Worm (Caenorhabditis elegans) whole organism, L4 larva: ENCODE data around the gene Y57A10B.7.
A peak's percentile ranks its signal among the peaks of the same experiment; 100 is the strongest.

Experiments
- D1046.2 ChIP-seq: fragments of 200-800 bp; sonication (Bioruptor generic); IDR thresholded peaks from 2 replicates; pipeline ENCODE4 v1.3.6; 2022; ENCODE audit warnings: missing genetic modification characterization, missing compliant biosample characterization
- F10B5.3 ChIP-seq: sonication (generic microtip); optimal IDR thresholded peaks from 2 replicates; lab custom pipeline; 2016; ENCODE audit warnings: mild to moderate bottlenecking, missing genetic modification characterization, missing compliant biosample characterization
- F37D6.2 ChIP-seq: sonication (generic microtip); optimal IDR thresholded peaks from 2 replicates; lab custom pipeline; 2016; ENCODE audit warnings: mild to moderate bottlenecking, missing genetic modification characterization, missing compliant biosample characterization
- ZK546.5 ChIP-seq, 2 experiments: sonication (generic microtip); optimal IDR thresholded peaks; 2 replicates each; lab custom pipeline; 2017; ENCODE audit warnings: missing biosample characterization in 2 of 2, missing genetic modification characterization in 2 of 2
- attf-4 ChIP-seq: sonication (generic microtip); optimal IDR thresholded peaks from 3 replicates; lab custom pipeline; 2017; ENCODE audit warnings: missing biosample characterization, missing genetic modification characterization
- ctbp-1 ChIP-seq: fragments of 200-800 bp; sonication (Bioruptor generic); IDR thresholded peaks from 2 replicates; pipeline ENCODE4 v1.3.6; 2022; ENCODE audit warnings: missing genetic modification reagents, missing genetic modification characterization, missing compliant biosample characterization
- daf-16 ChIP-seq, 3 experiments: sonication (generic microtip); optimal IDR thresholded peaks; 2 replicates each; lab custom pipeline; 2016 to 2017; ENCODE audit warnings: missing genetic modification characterization in 3 of 3, missing genetic modification reagents in 3 of 3, mild to moderate bottlenecking in 2 of 3, missing compliant biosample characterization in 2 of 3, missing biosample characterization in 1 of 3, moderate library complexity in 1 of 3
- daf-19 ChIP-seq: fragments of 200-800 bp; sonication (Bioruptor generic); conservative IDR thresholded peaks from 2 replicates; pipeline ENCODE4 v1.3.6; 2022; ENCODE audit warnings: missing genetic modification characterization, missing compliant biosample characterization
- dmd-6 ChIP-seq: fragments of 200-800 bp; sonication (Bioruptor generic); IDR thresholded peaks from 2 replicates; pipeline ENCODE4 v1.3.6; 2022; ENCODE audit warnings: missing genetic modification reagents, missing genetic modification characterization, missing compliant biosample characterization
- dve-1 ChIP-seq: sonication (generic microtip); optimal IDR thresholded peaks from 2 replicates; lab custom pipeline; 2017; ENCODE audit warnings: antibody characterized with exemption, mild to moderate bottlenecking, missing genetic modification characterization, missing compliant biosample characterization; ENCODE audit not compliant: insufficient read depth
- egl-27 ChIP-seq: sonication (generic microtip); optimal IDR thresholded peaks from 3 replicates; lab custom pipeline; 2017; ENCODE audit warnings: missing biosample characterization, missing genetic modification reagents, missing genetic modification characterization
- fkh-10 ChIP-seq: fragments of 150-350 bp; optimal IDR thresholded peaks from 2 replicates; lab custom pipeline; 2014; ENCODE audit warnings: missing biosample characterization, missing genetic modification reagents, missing genetic modification characterization
- fos-1 ChIP-seq: fragments of 150-350 bp; optimal IDR thresholded peaks from 2 replicates; lab custom pipeline; 2014; ENCODE audit warnings: missing biosample characterization, missing genetic modification characterization
- gei-8 ChIP-seq: fragments of 200-800 bp; sonication (Bioruptor generic); optimal IDR thresholded peaks from 2 replicates; lab custom pipeline; 2018; ENCODE audit warnings: mild to moderate bottlenecking, missing genetic modification characterization, missing compliant biosample characterization
- hif-1 ChIP-seq, 2 experiments: sonication (generic microtip); optimal IDR thresholded peaks; 2 replicates each; lab custom pipeline; 2016 to 2017; ENCODE audit warnings: missing compliant biosample characterization in 2 of 2, missing genetic modification characterization in 2 of 2, missing genetic modification reagents in 2 of 2, missing genotype in 2 of 2, mild to moderate bottlenecking in 1 of 2
- hlh-30 ChIP-seq: sonication (generic microtip); optimal IDR thresholded peaks from 2 replicates; lab custom pipeline; 2017; ENCODE audit warnings: antibody characterized with exemption, mild to moderate bottlenecking, missing genetic modification characterization, missing compliant biosample characterization; ENCODE audit not compliant: insufficient read depth
- hmg-1.1 ChIP-seq: fragments of 200-800 bp; sonication (Bioruptor generic); IDR thresholded peaks from 2 replicates; pipeline ENCODE4 v1.3.6; 2022; ENCODE audit warnings: missing genetic modification reagents, missing genetic modification characterization, missing compliant biosample characterization
- lin-13 ChIP-seq: fragments of 150-350 bp; optimal IDR thresholded peaks from 2 replicates; lab custom pipeline; 2014; ENCODE audit warnings: missing biosample characterization, missing genetic modification reagents, missing genetic modification characterization
- lin-29 ChIP-seq: fragments of 200-800 bp; sonication (Bioruptor generic); IDR thresholded peaks from 2 replicates; pipeline ENCODE4 v1.3.6; 2022; ENCODE audit warnings: missing genetic modification reagents, missing genetic modification characterization, missing compliant biosample characterization
- lin-39 ChIP-seq: fragments of 150-350 bp; optimal IDR thresholded peaks from 2 replicates; lab custom pipeline; 2014; ENCODE audit warnings: missing biosample characterization, missing genetic modification reagents, missing genetic modification characterization
- lsy-2 ChIP-seq, 2 experiments: fragments of 150-350 bp in 1 of 2; sonication (generic microtip) in 1 of 2; optimal IDR thresholded peaks; 2 replicates each; lab custom pipeline; 2014 to 2017; ENCODE audit warnings: missing biosample characterization in 2 of 2, missing genetic modification characterization in 2 of 2
- madf-9 ChIP-seq: fragments of 200-800 bp; sonication (Bioruptor generic); conservative IDR thresholded peaks from 2 replicates; pipeline ENCODE4 v1.3.6; 2022; ENCODE audit warnings: missing genetic modification reagents, missing genetic modification characterization, missing compliant biosample characterization
- mdl-1 ChIP-seq, 2 experiments: fragments of 150-350 bp in 1 of 2; sonication (generic microtip) in 1 of 2; optimal IDR thresholded peaks; 2 replicates each; lab custom pipeline; 2014 to 2017; ENCODE audit warnings: missing biosample characterization in 2 of 2, missing genetic modification characterization in 2 of 2
- mep-1 ChIP-seq: fragments of 150-350 bp; sonication (generic microtip); optimal IDR thresholded peaks from 3 replicates; lab custom pipeline; 2014; ENCODE audit warnings: missing biosample characterization, missing genetic modification characterization
- mes-2 ChIP-seq: sonication (generic microtip); optimal IDR thresholded peaks from 2 replicates; lab custom pipeline; 2016; ENCODE audit warnings: missing genotype, mild to moderate bottlenecking, missing genetic modification characterization, missing compliant biosample characterization; ENCODE audit not compliant: poor library complexity, severe bottlenecking
- mxl-2 ChIP-seq: fragments of 200-800 bp; sonication (Bioruptor generic); conservative IDR thresholded peaks from 2 replicates; pipeline ENCODE4 v1.3.6; 2022; ENCODE audit warnings: missing genetic modification reagents, missing genetic modification characterization, missing compliant biosample characterization
- nhr-11 ChIP-seq: fragments of 150-350 bp; optimal IDR thresholded peaks from 2 replicates; lab custom pipeline; 2014; ENCODE audit warnings: missing biosample characterization, missing genetic modification characterization
- nhr-237 ChIP-seq: sonication (generic microtip); optimal IDR thresholded peaks from 2 replicates; lab custom pipeline; 2017; ENCODE audit warnings: missing biosample characterization, missing genetic modification characterization
- nhr-41 ChIP-seq: fragments of 200-800 bp; sonication (Bioruptor generic); IDR thresholded peaks from 2 replicates; pipeline ENCODE4 v1.3.6; 2022; ENCODE audit warnings: missing genetic modification reagents, missing genetic modification characterization, missing compliant biosample characterization
- nhr-42 ChIP-seq: fragments of 200-800 bp; sonication (Bioruptor generic); IDR thresholded peaks from 2 replicates; pipeline ENCODE4 v1.3.6; 2022; ENCODE audit warnings: missing genetic modification characterization, missing compliant biosample characterization
- nhr-48 ChIP-seq: sonication (generic microtip); optimal IDR thresholded peaks from 2 replicates; lab custom pipeline; 2016; ENCODE audit warnings: mild to moderate bottlenecking, missing genetic modification characterization, missing compliant biosample characterization
- nhr-6 ChIP-seq: fragments of 150-350 bp; optimal IDR thresholded peaks from 2 replicates; lab custom pipeline; 2014; ENCODE audit warnings: missing biosample characterization, missing genetic modification characterization
- nhr-77 ChIP-seq: fragments of 150-350 bp; optimal IDR thresholded peaks from 2 replicates; lab custom pipeline; 2014; ENCODE audit warnings: missing biosample characterization, missing genetic modification characterization
- rbr-2 ChIP-seq: sonication (generic microtip); optimal IDR thresholded peaks from 2 replicates; lab custom pipeline; 2016; ENCODE audit warnings: missing genotype, missing genetic modification characterization, missing compliant biosample characterization
- skn-1 ChIP-seq: fragments of 150-350 bp; optimal IDR thresholded peaks from 2 replicates; lab custom pipeline; 2014; ENCODE audit warnings: missing biosample characterization, missing genetic modification characterization
- snpc-1.2 ChIP-seq: fragments of 200-800 bp; sonication (Bioruptor generic); IDR thresholded peaks from 2 replicates; pipeline ENCODE4 v1.3.6; 2022; ENCODE audit warnings: missing genetic modification reagents, missing genetic modification characterization, missing compliant biosample characterization
- snpc-4 ChIP-seq: fragments of 150-350 bp; optimal IDR thresholded peaks from 2 replicates; lab custom pipeline; 2014; ENCODE audit warnings: missing biosample characterization, missing genetic modification characterization
- spr-1 ChIP-seq: sonication (generic microtip); optimal IDR thresholded peaks from 2 replicates; lab custom pipeline; 2016; ENCODE audit warnings: mild to moderate bottlenecking, missing genetic modification characterization, missing compliant biosample characterization
- tag-97 ChIP-seq: fragments of 200-800 bp; sonication (Bioruptor generic); IDR thresholded peaks from 2 replicates; pipeline ENCODE4 v1.3.6; 2022; ENCODE audit warnings: missing genetic modification characterization, missing compliant biosample characterization
- vab-7 ChIP-seq: fragments of 200-800 bp; sonication (Bioruptor generic); IDR thresholded peaks from 2 replicates; pipeline ENCODE4 v1.3.6; 2022; ENCODE audit warnings: missing genetic modification reagents, missing genetic modification characterization, missing compliant biosample characterization
- zag-1 ChIP-seq: fragments of 150-350 bp; optimal IDR thresholded peaks from 2 replicates; lab custom pipeline; 2014; ENCODE audit warnings: missing biosample characterization, missing genetic modification characterization
- zip-11 ChIP-seq: fragments of 200-800 bp; sonication (Bioruptor generic); IDR thresholded peaks from 2 replicates; pipeline ENCODE4 v1.3.6; 2022; ENCODE audit warnings: missing genetic modification characterization, missing compliant biosample characterization

The Y57A10B.7 gene

DNA sequence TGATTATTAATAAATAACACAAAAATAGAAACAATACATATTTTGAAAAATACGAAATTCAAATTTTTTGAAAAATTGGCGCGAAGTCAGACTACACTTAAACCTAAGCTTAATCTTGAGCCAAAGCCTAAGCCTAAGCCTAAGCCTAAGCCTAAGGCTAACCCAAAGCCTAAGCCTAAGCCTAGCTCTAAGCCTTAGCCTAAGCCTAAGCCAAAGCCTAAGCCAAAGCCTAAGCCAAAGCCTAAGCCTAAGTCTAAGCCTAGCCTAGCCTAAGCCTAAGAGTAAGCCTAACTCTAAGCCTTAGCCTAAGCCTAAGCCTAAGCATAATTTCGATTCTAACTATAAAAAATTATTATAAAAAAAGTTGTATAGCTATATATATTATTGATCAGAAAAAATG lies 12.7 kb downstream of the Y57A10B.7 start:
- no peak for TF ChIP-seq fkh-10
- no peak for TF ChIP-seq hmg-1.1 (GFP tag; lab: Robert Waterston, UW)
- TF ChIP-seq mxl-2 = no peak
- no peak for TF ChIP-seq egl-27
- TF ChIP-seq nhr-41 (GFP tag; lab: Robert Waterston, UW) = no peak
- TF ChIP-seq lsy-2 (tag; optimal IDR thresholded peaks at IDR 0.05; lab: Kevin White, UChicago) = no peak
- no peak for TF ChIP-seq ctbp-1
- no peak for TF ChIP-seq zip-11
- TF ChIP-seq nhr-6 (tag; lab: Kevin White, UChicago) = no peak
- TF ChIP-seq dmd-6 (GFP tag; lab: Robert Waterston, UW) = no peak
- TF ChIP-seq ZK546.5 (tag; optimal IDR thresholded peaks at IDR 0.05; lab: Kevin White, UChicago) = no peak
- TF ChIP-seq daf-19 (GFP tag; lab: Robert Waterston, UW) = no peak
- no peak for TF ChIP-seq attf-4 (tag; lab: Kevin White, UChicago)
- no peak for TF ChIP-seq snpc-1.2
- TF ChIP-seq lin-39 (tag; lab: Kevin White, UChicago) = no peak
- TF ChIP-seq D1046.2 (GFP tag; lab: Robert Waterston, UW) = no peak
- no peak for TF ChIP-seq nhr-11 (tag; lab: Kevin White, UChicago)
- no peak for TF ChIP-seq fos-1 (tag; lab: Kevin White, UChicago)

ce11 chrII:12379430-12379829 lies 14.2 kb downstream of the Y57A10B.7 start, which contains the start of gene marc-5:
marc-5 (minus strand) TSS chrII:12379530.
- no peak for TF ChIP-seq tag-97 (GFP tag; lab: Robert Waterston, UW)
- no peak for TF ChIP-seq mes-2
- no peak for TF ChIP-seq nhr-237
- no peak for TF ChIP-seq dve-1 (tag; lab: Kevin White, UChicago)
- no peak for TF ChIP-seq F37D6.2
- TF ChIP-seq nhr-41 (GFP tag; lab: Robert Waterston, UW) = no peak
- TF ChIP-seq vab-7 (GFP tag; lab: Robert Waterston, UW) = no peak
- TF ChIP-seq madf-9 (GFP tag; lab: Robert Waterston, UW) = no peak
- no peak for TF ChIP-seq dmd-6 (GFP tag; lab: Robert Waterston, UW)
- TF ChIP-seq nhr-42 = no peak
- no peak for TF ChIP-seq zag-1 (tag; lab: Kevin White, UChicago)
- TF ChIP-seq hif-1 (tag; optimal IDR thresholded peaks at IDR 0.05; lab: Kevin White, UChicago) = no peak
- no peak for TF ChIP-seq fkh-10
- no peak for TF ChIP-seq nhr-6 (tag; lab: Kevin White, UChicago)
- TF ChIP-seq, all 104 proteins: peak for 0

DNA sequence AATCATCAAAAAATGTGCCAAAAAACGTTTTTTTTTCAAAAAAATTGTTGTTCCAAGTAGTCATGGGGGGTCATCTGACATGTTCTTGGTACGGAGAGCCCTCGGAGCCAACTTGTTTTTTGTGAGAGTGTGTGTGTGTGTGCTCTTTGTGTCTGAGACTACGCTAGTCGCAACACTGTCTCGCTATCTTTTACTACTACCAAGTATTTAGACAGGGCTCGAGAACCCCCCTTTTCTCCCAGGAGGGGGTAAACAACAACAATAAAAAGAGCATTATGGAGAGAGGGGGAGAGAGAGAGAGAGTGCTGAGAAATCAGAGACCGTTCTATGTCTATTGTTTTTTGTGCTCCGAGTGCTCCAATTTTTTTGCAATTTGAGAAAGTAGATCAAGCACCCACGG lies 14.8 kb downstream of the Y57A10B.7 start:
- peak; percentile 33 for TF ChIP-seq mes-2
- peak; percentile 18 for TF ChIP-seq nhr-11 (tag; lab: Kevin White, UChicago)
- TF ChIP-seq nhr-77 (tag; lab: Kevin White, UChicago) = no peak
- no peak for TF ChIP-seq lin-13 (GFP tag; lab: Kevin White, UChicago)
- TF ChIP-seq hlh-30 (tag; lab: Kevin White, UChicago) = peak; percentile 53
- peak in 1 of 2 experiments; percentile 23 for TF ChIP-seq mdl-1 (tag; optimal IDR thresholded peaks at IDR 0.05; lab: Kevin White, UChicago)
- no peak for TF ChIP-seq spr-1 (tag; lab: Kevin White, UChicago)
- TF ChIP-seq gei-8 (GFP tag; lab: Kevin White, UChicago) = no peak
- peak in 1 of 2 experiments; percentile 8 for TF ChIP-seq lsy-2 (tag; optimal IDR thresholded peaks at IDR 0.05; lab: Kevin White, UChicago)
- no peak for TF ChIP-seq skn-1 (tag; lab: Kevin White, UChicago)
- peak in 1 of 2 experiments; percentile 65 for TF ChIP-seq daf-16 (GFP tag; optimal IDR thresholded peaks at IDR 0.05; lab: Kevin White, UChicago)
- peak; percentile 66 for TF ChIP-seq daf-16 (tag; optimal IDR thresholded peaks at IDR 0.05; lab: Kevin White, UChicago)
- no peak for TF ChIP-seq snpc-4 (tag; lab: Kevin White, UChicago)
- TF ChIP-seq nhr-48 (tag; lab: Kevin White, UChicago) = no peak
- TF ChIP-seq rbr-2 (tag; lab: Kevin White, UChicago) = peak; percentile 42
- TF ChIP-seq dve-1 (tag; lab: Kevin White, UChicago) = no peak
- TF ChIP-seq F10B5.3 (tag; lab: Kevin White, UChicago) = no peak
- peak; percentile 35 for TF ChIP-seq mep-1
- peak; percentile 35 for TF ChIP-seq nhr-6 (tag; lab: Kevin White, UChicago)
- TF ChIP-seq nhr-42 = no peak
- no peak for TF ChIP-seq lin-29
